Fruit fly (Drosophila melanogaster) whole organism, embryonic: ENCODE results near the gene CG31087.
A peak's percentile ranks its signal among the peaks of the same experiment; 100 is the strongest.

Experiments
- ATbp ChIP-seq: fragments of 200-800 bp; sonication (Bioruptor generic); optimal IDR thresholded peaks from 2 replicates; lab custom pipeline; 2017; ENCODE audit warnings: missing biosample characterization, mild to moderate bottlenecking, missing genetic modification characterization, missing genetic modification reagents
- B-H1 ChIP-seq: fragments of 200-800 bp; sonication (Bioruptor generic); IDR thresholded peaks from 3 replicates; pipeline ENCODE4 v1.3.6; 2022; ENCODE audit warnings: missing biosample characterization, missing genetic modification characterization
- BEAF-32 ChIP-seq: fragments of 200-800 bp; sonication (Bioruptor generic); optimal IDR thresholded peaks from 3 replicates; lab custom pipeline; 2017; ENCODE audit warnings: missing biosample characterization, missing genetic modification characterization, mild to moderate bottlenecking, moderate library complexity, missing genetic modification reagents
- Bteb2 ChIP-seq: fragments of 200-800 bp; sonication (Bioruptor generic); optimal IDR thresholded peaks from 2 replicates; lab custom pipeline; 2016; ENCODE audit warnings: missing biosample characterization, missing genetic modification characterization
- CG1024 ChIP-seq: fragments of 200-800 bp; sonication (Bioruptor generic); IDR thresholded peaks from 2 replicates; pipeline ENCODE4 v1.3.6; 2022; ENCODE audit warnings: missing biosample characterization, missing genetic modification characterization
- CG11504 ChIP-seq: fragments of 200-800 bp; sonication (Bioruptor generic); optimal IDR thresholded peaks from 3 replicates; lab custom pipeline; 2019; ENCODE audit warnings: missing biosample characterization, mild to moderate bottlenecking, missing genetic modification characterization, moderate library complexity
- CG11560 ChIP-seq: fragments of 200-800 bp; sonication (Bioruptor generic); IDR thresholded peaks from 3 replicates; pipeline ENCODE4 v1.3.6; 2022; ENCODE audit warnings: missing biosample characterization, missing genetic modification characterization
- CG12744 ChIP-seq: fragments of 200-800 bp; sonication (Bioruptor generic); optimal IDR thresholded peaks from 2 replicates; lab custom pipeline; 2016; ENCODE audit warnings: missing biosample characterization, missing genetic modification characterization
- CG13287 ChIP-seq: fragments of 200-800 bp; sonication (Bioruptor generic); IDR thresholded peaks from 2 replicates; pipeline ENCODE4 v1.3.6; 2022; ENCODE audit warnings: missing biosample characterization, missing genetic modification characterization; ENCODE audit not compliant: partially characterized antibody
- CG14050 ChIP-seq: fragments of 200-800 bp; sonication (Bioruptor generic); IDR thresholded peaks from 3 replicates; pipeline ENCODE4 v1.3.6; 2022; ENCODE audit warnings: missing biosample characterization, missing genetic modification characterization
- CG17328 ChIP-seq: fragments of 200-800 bp; sonication (Bioruptor generic); IDR thresholded peaks from 2 replicates; pipeline ENCODE4 v1.3.6; 2022; ENCODE audit warnings: missing biosample characterization, missing genetic modification characterization
- CG17385 ChIP-seq: fragments of 200-800 bp; sonication (Bioruptor generic); optimal IDR thresholded peaks from 3 replicates; lab custom pipeline; 2018; ENCODE audit warnings: missing biosample characterization, mild to moderate bottlenecking, missing genetic modification characterization
- CG2199 ChIP-seq: fragments of 200-800 bp; sonication (Bioruptor generic); IDR thresholded peaks from 3 replicates; pipeline ENCODE4 v1.3.6; 2022; ENCODE audit warnings: missing biosample characterization, missing genetic modification characterization
- CG2712 ChIP-seq: fragments of 200-800 bp; optimal IDR thresholded peaks from 3 replicates; lab custom pipeline; 2019; ENCODE audit warnings: missing biosample characterization, mild to moderate bottlenecking, missing genetic modification characterization, moderate library complexity
- CG30020 ChIP-seq: fragments of 200-800 bp; optimal IDR thresholded peaks from 2 replicates; lab custom pipeline; 2019; ENCODE audit warnings: missing biosample characterization, mild to moderate bottlenecking, missing genetic modification characterization, moderate library complexity
- CG30403 ChIP-seq: fragments of 200-800 bp; sonication (Bioruptor generic); optimal IDR thresholded peaks from 3 replicates; lab custom pipeline; 2016; ENCODE audit warnings: missing biosample characterization, missing genetic modification characterization
- CG32532 ChIP-seq: fragments of 200-800 bp; sonication (Bioruptor generic); IDR thresholded peaks from 2 replicates; pipeline ENCODE4 v1.3.6; 2022; ENCODE audit warnings: missing biosample characterization, missing genetic modification characterization
- CG4820 ChIP-seq: fragments of 200-800 bp; sonication (Bioruptor generic); optimal IDR thresholded peaks from 3 replicates; lab custom pipeline; 2016; ENCODE audit warnings: missing biosample characterization, missing genetic modification characterization
- D19A ChIP-seq: fragments of 200-800 bp; optimal IDR thresholded peaks from 3 replicates; lab custom pipeline; 2019; ENCODE audit warnings: missing biosample characterization, mild to moderate bottlenecking, missing genetic modification characterization, moderate library complexity
- D19B ChIP-seq: fragments of 200-800 bp; sonication (Bioruptor generic); optimal IDR thresholded peaks from 2 replicates; lab custom pipeline; 2017; ENCODE audit warnings: missing biosample characterization, mild to moderate bottlenecking, missing genetic modification characterization
- Dbx ChIP-seq: fragments of 200-800 bp; sonication (Bioruptor generic); IDR thresholded peaks from 3 replicates; pipeline ENCODE4 v1.3.6; 2022; ENCODE audit warnings: missing biosample characterization, missing genetic modification characterization
- E2f2 ChIP-seq: fragments of 200-800 bp; sonication (Bioruptor generic); IDR thresholded peaks from 2 replicates; pipeline ENCODE4 v1.3.6; 2022; ENCODE audit warnings: missing biosample characterization, missing genetic modification characterization
- Elba2 ChIP-seq: fragments of 200-800 bp; sonication (Bioruptor generic); optimal IDR thresholded peaks from 3 replicates; lab custom pipeline; 2016; ENCODE audit warnings: missing biosample characterization, missing genetic modification characterization
- Fer3 ChIP-seq: fragments of 200-800 bp; sonication (Bioruptor generic); optimal IDR thresholded peaks from 2 replicates; lab custom pipeline; 2018; ENCODE audit warnings: missing biosample characterization, mild to moderate bottlenecking, missing genetic modification characterization, moderate library complexity
- Mad ChIP-seq: fragments of 200-800 bp; sonication (Bioruptor generic); optimal IDR thresholded peaks from 2 replicates; lab custom pipeline; 2016; ENCODE audit warnings: missing biosample characterization, missing genetic modification characterization
- Usf ChIP-seq: fragments of 200-800 bp; sonication (Bioruptor generic); optimal IDR thresholded peaks from 2 replicates; lab custom pipeline; 2017; ENCODE audit warnings: missing genotype, missing biosample characterization, missing genetic modification characterization
- Xbp1 ChIP-seq: fragments of 200-800 bp; sonication (Bioruptor generic); optimal IDR thresholded peaks from 3 replicates; lab custom pipeline; 2016; ENCODE audit warnings: missing biosample characterization, mild to moderate bottlenecking, missing genetic modification characterization
- al ChIP-seq: fragments of 200-800 bp; sonication (Bioruptor generic); IDR thresholded peaks from 2 replicates; pipeline ENCODE4 v1.3.6; 2022; ENCODE audit warnings: missing biosample characterization, missing genetic modification characterization
- ap ChIP-seq: fragments of 200-800 bp; sonication (Bioruptor generic); IDR thresholded peaks from 2 replicates; pipeline ENCODE4 v1.3.6; 2022; ENCODE audit warnings: missing biosample characterization, missing genetic modification characterization
- bowl ChIP-seq: fragments of 200-800 bp; sonication (Bioruptor generic); IDR thresholded peaks from 2 replicates; pipeline ENCODE4 v1.3.6; 2022; ENCODE audit warnings: missing biosample characterization, missing genetic modification characterization
- chinmo ChIP-seq: fragments of 200-800 bp; sonication (Bioruptor generic); IDR thresholded peaks from 4 replicates; pipeline ENCODE4 v1.3.6; 2022; ENCODE audit warnings: missing biosample characterization, missing genetic modification characterization; ENCODE audit not compliant: partially characterized antibody
- crc ChIP-seq: fragments of 200-800 bp; sonication (Bioruptor generic); optimal IDR thresholded peaks from 2 replicates; lab custom pipeline; 2016; ENCODE audit warnings: missing biosample characterization, missing genetic modification characterization
- dati ChIP-seq: fragments of 200-800 bp; sonication (Bioruptor generic); IDR thresholded peaks from 2 replicates; pipeline ENCODE4 v1.3.6; 2022; ENCODE audit warnings: missing biosample characterization, missing genetic modification characterization
- dmrt99B ChIP-seq: fragments of 200-800 bp; sonication (Bioruptor generic); optimal IDR thresholded peaks from 2 replicates; lab custom pipeline; 2018; ENCODE audit warnings: missing biosample characterization, mild to moderate bottlenecking, missing genetic modification characterization, moderate library complexity
- eve ChIP-seq, 2 experiments: fragments of >200 bp; optimal IDR thresholded peaks; 2 replicates each; lab custom pipeline; 2017; ENCODE audit warnings: missing biosample characterization in 2 of 2, missing genetic modification characterization in 2 of 2
- fd3F ChIP-seq: fragments of 200-800 bp; sonication (Bioruptor generic); optimal IDR thresholded peaks from 2 replicates; lab custom pipeline; 2018; ENCODE audit warnings: missing biosample characterization, mild to moderate bottlenecking, missing genetic modification characterization, moderate library complexity
- fd64A ChIP-seq: fragments of 200-800 bp; sonication (Bioruptor generic); optimal IDR thresholded peaks from 3 replicates; lab custom pipeline; 2018; ENCODE audit warnings: missing biosample characterization, mild to moderate bottlenecking, missing genetic modification characterization
- inv ChIP-seq: fragments of 200-800 bp; sonication (Bioruptor generic); IDR thresholded peaks from 2 replicates; pipeline ENCODE4 v1.3.6; 2022; ENCODE audit warnings: missing biosample characterization, missing genetic modification characterization; ENCODE audit not compliant: partially characterized antibody
- jigr1 ChIP-seq: fragments of 200-800 bp; sonication (Bioruptor generic); IDR thresholded peaks from 3 replicates; pipeline ENCODE4 v1.3.6; 2022; ENCODE audit warnings: missing biosample characterization, missing genetic modification characterization
- knrl ChIP-seq: fragments of 200-800 bp; sonication (Bioruptor generic); IDR thresholded peaks from 3 replicates; pipeline ENCODE4 v1.3.6; 2022; ENCODE audit warnings: missing biosample characterization, missing genetic modification characterization; ENCODE audit not compliant: partially characterized antibody
- lilli ChIP-seq: fragments of 200-800 bp; sonication (Bioruptor generic); optimal IDR thresholded peaks from 3 replicates; lab custom pipeline; 2016; ENCODE audit warnings: missing biosample characterization, missing genetic modification characterization
- maf-S ChIP-seq: fragments of 200-800 bp; sonication (Bioruptor generic); optimal IDR thresholded peaks from 2 replicates; lab custom pipeline; 2016; ENCODE audit warnings: missing biosample characterization, missing genetic modification characterization
- nau ChIP-seq: fragments of 200-800 bp; sonication (Bioruptor generic); optimal IDR thresholded peaks from 3 replicates; lab custom pipeline; 2017; ENCODE audit warnings: missing biosample characterization, mild to moderate bottlenecking, missing genetic modification characterization, missing genetic modification reagents
- odd ChIP-seq: fragments of 200-800 bp; sonication (Bioruptor generic); optimal IDR thresholded peaks from 2 replicates; lab custom pipeline; 2017; ENCODE audit warnings: missing biosample characterization, mild to moderate bottlenecking, missing genetic modification characterization
- pb ChIP-seq: fragments of 200-800 bp; sonication (Bioruptor generic); optimal IDR thresholded peaks from 3 replicates; lab custom pipeline; 2016; ENCODE audit warnings: missing biosample characterization, missing genetic modification characterization
- sens ChIP-seq: fragments of 200-800 bp; sonication (Bioruptor generic); peaks from one replicate; lab custom pipeline; 2016; ENCODE audit warnings: missing biosample characterization, missing genetic modification characterization
- sens-2 ChIP-seq: fragments of 200-800 bp; sonication (Bioruptor generic); IDR thresholded peaks from 2 replicates; pipeline ENCODE4 v1.3.6; 2022; ENCODE audit warnings: missing biosample characterization, missing genetic modification characterization
- slp2 ChIP-seq: fragments of 200-800 bp; sonication (Bioruptor generic); optimal IDR thresholded peaks from 2 replicates; lab custom pipeline; 2016; ENCODE audit warnings: missing biosample characterization, missing genetic modification characterization
- ssp ChIP-seq: fragments of 200-800 bp; sonication (Bioruptor generic); IDR thresholded peaks from 2 replicates; pipeline ENCODE4 v1.3.6; 2022; ENCODE audit warnings: missing biosample characterization, missing genetic modification characterization
- sug ChIP-seq: fragments of 200-800 bp; optimal IDR thresholded peaks from 2 replicates; lab custom pipeline; 2019; ENCODE audit warnings: missing biosample characterization, mild to moderate bottlenecking, missing genetic modification characterization, moderate library complexity
- tap ChIP-seq: fragments of 200-800 bp; optimal IDR thresholded peaks from 3 replicates; lab custom pipeline; 2019; ENCODE audit warnings: missing biosample characterization, mild to moderate bottlenecking, missing genetic modification characterization, moderate library complexity
- z ChIP-seq: fragments of 200-800 bp; sonication (Bioruptor generic); IDR thresholded peaks from 3 replicates; pipeline ENCODE4 v1.3.6; 2022; ENCODE audit warnings: missing biosample characterization, missing genetic modification characterization

The CG31087 gene

DNA sequence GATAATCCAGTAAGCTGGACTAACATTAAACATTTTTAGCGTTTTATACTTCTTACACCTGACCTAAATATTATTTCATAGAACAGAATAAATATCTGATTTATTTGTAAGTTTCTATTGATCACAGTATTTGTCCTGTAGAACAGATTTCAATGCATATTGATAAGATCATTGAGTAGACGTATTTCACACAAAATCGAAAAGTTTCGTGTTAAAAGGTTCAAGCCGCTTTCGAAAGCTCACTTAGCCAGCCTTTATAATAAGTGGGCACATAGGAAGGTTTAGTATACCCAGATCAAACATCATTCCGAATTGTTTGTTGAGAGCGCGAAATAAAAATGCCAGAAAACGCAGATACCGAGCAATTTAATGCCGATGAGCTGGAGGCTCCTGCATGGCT lies 24.0 kb downstream of the CG31087 start, which contains the start of gene CG11893:
Gene CG11893 (plus strand): TSS at position 301 of the 400 bp plus-strand sequence.
- TF ChIP-seq Usf (GFP tag; lab: Kevin White, UChicago) = no peak
- TF ChIP-seq fd64A (GFP tag; lab: Kevin White, UChicago) = no peak
- no peak for TF ChIP-seq CG14050 (GFP tag; lab: Robert Waterston, UW)
- no peak for TF ChIP-seq tap (tag; lab: Kevin White, UChicago)
- no peak for TF ChIP-seq Fer3 (tag; lab: Kevin White, UChicago)
- no peak for TF ChIP-seq Mad (GFP tag; lab: Kevin White, UChicago)
- TF ChIP-seq CG17328 (GFP tag; lab: Robert Waterston, UW) = no peak
- no peak for TF ChIP-seq slp2 (GFP tag; lab: Kevin White, UChicago)
- no peak for TF ChIP-seq crc (GFP tag; lab: Kevin White, UChicago)
- no peak for TF ChIP-seq CG1024
- TF ChIP-seq CG17385 (GFP tag; lab: Kevin White, UChicago) = no peak
- TF ChIP-seq ATbp = no peak
- TF ChIP-seq CG11560 (tag; lab: Robert Waterston, UW) = no peak
- no peak for TF ChIP-seq CG11504 (tag; lab: Kevin White, UChicago)
- TF ChIP-seq al = no peak
- TF ChIP-seq CG2199 (GFP tag; lab: Robert Waterston, UW) = no peak
- TF ChIP-seq dati = no peak

DNA sequence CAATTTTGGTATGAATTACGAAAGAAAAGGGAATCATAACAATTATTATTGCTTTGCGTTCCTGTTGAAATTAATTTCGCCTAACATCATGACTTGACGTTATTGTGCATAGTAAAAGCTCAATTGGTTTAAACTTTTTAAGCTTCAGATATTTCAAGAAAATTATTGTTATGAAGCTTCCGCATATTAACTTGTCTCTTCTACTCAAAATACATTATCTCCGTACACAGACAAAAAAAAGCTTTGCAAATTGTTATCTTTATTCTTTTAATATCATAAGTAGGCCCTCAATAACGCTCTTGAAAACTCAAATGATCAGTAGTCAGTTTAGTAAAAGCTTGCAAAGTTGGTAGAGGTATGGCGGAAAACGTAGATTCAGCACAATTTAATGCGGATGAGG lies 26.5 kb downstream of the CG31087 start, which contains the start of gene CG13658:
Gene CG13658 (plus strand): TSS at position 347 of the 400 bp plus-strand sequence.
- TF ChIP-seq sug (peak; percentile 29), D19B (GFP tag; lab: Kevin White, UChicago) (no peak), sens (peak; percentile 13), D19A (tag; lab: Kevin White, UChicago) (no peak), Elba2 (GFP tag; lab: Kevin White, UChicago) (no peak), pb (GFP tag; lab: Kevin White, UChicago) (no peak), ap (GFP tag; lab: Robert Waterston, UW) (no peak), knrl (GFP tag; lab: Robert Waterston, UW) (no peak), CG30020 (tag; lab: Kevin White, UChicago) (no peak), E2f2 (GFP tag; lab: Robert Waterston, UW) (no peak), lilli (GFP tag; lab: Kevin White, UChicago) (no peak), z (GFP tag; lab: Robert Waterston, UW) (0 out of 3 replicates have a peak, but pooled peaks have one; percentile 31), CG4820 (GFP tag; lab: Kevin White, UChicago) (no peak), nau (GFP tag; lab: Kevin White, UChicago) (no peak), jigr1 (GFP tag; lab: Robert Waterston, UW) (no peak), sens-2 (GFP tag; lab: Robert Waterston, UW) (no peak), CG30403 (GFP tag; lab: Kevin White, UChicago) (no peak), CG2712 (no peak), CG13287 (GFP tag; lab: Robert Waterston, UW) (no peak), maf-S (GFP tag; lab: Kevin White, UChicago) (no peak), Dbx (GFP tag; lab: Robert Waterston, UW) (no peak), dmrt99B (no peak), bowl (GFP tag; lab: Robert Waterston, UW) (no peak), B-H1 (no peak), crc (GFP tag; lab: Kevin White, UChicago) (no peak), ssp (GFP tag; lab: Robert Waterston, UW) (no peak), chinmo (0 out of 4 replicates have a peak, but pooled peaks have one; percentile 17), fd64A (GFP tag; lab: Kevin White, UChicago) (no peak), Xbp1 (GFP tag; lab: Kevin White, UChicago) (no peak), Bteb2 (no peak), odd (GFP tag; lab: Kevin White, UChicago) (no peak), BEAF-32 (GFP tag; lab: Kevin White, UChicago) (no peak), inv (GFP tag; lab: Robert Waterston, UW) (no peak), CG32532 (GFP tag; lab: Robert Waterston, UW) (no peak), eve (GFP tag; optimal IDR thresholded peaks at IDR 0.05; lab: Kevin White, UChicago) (no peak), CG12744 (no peak), fd3F (GFP tag; lab: Kevin White, UChicago) (no peak)
